Fruit fly (Drosophila melanogaster): ENCODE results near the gene CG43658.

- TF ChIP-seq psq (optimal IDR thresholded peaks at IDR 0.05) = no peak
- TF ChIP-seq h (optimal IDR thresholded peaks at IDR 0.05) = no peak
- TF ChIP-seq ttk (optimal IDR thresholded peaks at IDR 0.05) = no peak
These were observed 22.7 kb upstream of the CG43658 start for dm6 chrX:17583706-17584105.
